Worm (Caenorhabditis elegans): ENCODE data around the gene F55G1.1.

ce11 chrIV:7465857-7466256, 25.7 kb upstream of the F55G1.1 start, which contains the start of gene F13B6.3:
- TF ChIP-seq nhr-42 (GFP tag; IDR thresholded peaks at IDR 0.05) = no peak
- TF ChIP-seq mdt-29 (GFP tag; IDR thresholded peaks at IDR 0.05) = no peak
- TF ChIP-seq fkh-10 (GFP tag; optimal IDR thresholded peaks at IDR 0.05) = no peak
- TF ChIP-seq nhr-25 (tag; optimal IDR thresholded peaks at IDR 0.05; ENCODE audit: borderline replicate concordance, insufficient read depth) = no peak
- TF ChIP-seq aly-2 (tag; optimal IDR thresholded peaks at IDR 0.05) = no peak
- TF ChIP-seq attf-4 (tag; optimal IDR thresholded peaks at IDR 0.05) = no peak
- no peak for TF ChIP-seq nhr-237 (tag; optimal IDR thresholded peaks at IDR 0.05)
- TF ChIP-seq snpc-4 (tag; optimal IDR thresholded peaks at IDR 0.05) = no peak

Measured in whole organism, L4 larva.